Fruit fly (Drosophila melanogaster): ENCODE measurements around the gene Vha100-4.

Gene Vha100-4

DNA sequence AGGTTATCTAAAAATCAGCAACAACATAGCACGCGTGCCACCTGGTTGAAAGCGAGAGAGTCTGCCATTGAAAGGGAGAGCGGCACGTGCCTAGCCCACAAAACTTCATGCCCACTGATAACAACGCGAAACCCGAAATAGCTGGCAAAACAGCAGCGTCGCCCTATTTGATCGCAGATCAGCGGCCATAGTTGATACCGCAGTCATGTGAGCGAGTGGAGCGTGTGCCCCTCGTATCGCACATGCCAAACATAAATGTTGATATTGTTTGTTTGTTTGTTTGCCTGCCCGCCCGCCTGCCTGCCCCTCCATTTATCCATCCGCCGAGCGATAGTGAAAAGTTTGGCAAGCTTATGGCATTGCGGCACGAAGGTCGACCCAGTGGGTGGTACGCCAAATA is 43.3 kb upstream of the Vha100-4 start (continued):
- TF ChIP-seq CG11456 (GFP tag; IDR thresholded peaks at IDR 0.05) (0 out of 3 replicates have a peak, but pooled peaks have one; percentile 24), caup (GFP tag; optimal IDR thresholded peaks at IDR 0.05; ENCODE audit: severe bottlenecking) (peak; percentile 28), Lim3 (GFP tag; IDR thresholded peaks at IDR 0.05) (no peak), yki (optimal IDR thresholded peaks at IDR 0.05) (no peak), salm (tag; optimal IDR thresholded peaks at IDR 0.05) (no peak), NK7.1 (GFP tag; optimal IDR thresholded peaks at IDR 0.05) (no peak), Hey (tag; optimal IDR thresholded peaks at IDR 0.05) (peak; percentile 81), CG9727 (GFP tag; optimal IDR thresholded peaks at IDR 0.05) (no peak), bigmax (GFP tag; optimal IDR thresholded peaks at IDR 0.05) (no peak), tup (GFP tag; optimal IDR thresholded peaks at IDR 0.05) (no peak), Hmr (GFP tag; optimal IDR thresholded peaks at IDR 0.05) (peak; percentile 13), CHES-1-like (GFP tag; optimal IDR thresholded peaks at IDR 0.05) (no peak), CG15514 (GFP tag; optimal IDR thresholded peaks at IDR 0.05) (peak; percentile 8), HLHmδ (GFP tag; optimal IDR thresholded peaks at IDR 0.05) (no peak), Atf3 (GFP tag; optimal IDR thresholded peaks at IDR 0.05) (no peak), Rx (GFP tag; IDR thresholded peaks at IDR 0.05) (no peak), Dll (GFP tag; IDR thresholded peaks at IDR 0.05; ENCODE audit: partially characterized antibody) (no peak), CG17829 (tag; optimal IDR thresholded peaks at IDR 0.05) (no peak)

DNA sequence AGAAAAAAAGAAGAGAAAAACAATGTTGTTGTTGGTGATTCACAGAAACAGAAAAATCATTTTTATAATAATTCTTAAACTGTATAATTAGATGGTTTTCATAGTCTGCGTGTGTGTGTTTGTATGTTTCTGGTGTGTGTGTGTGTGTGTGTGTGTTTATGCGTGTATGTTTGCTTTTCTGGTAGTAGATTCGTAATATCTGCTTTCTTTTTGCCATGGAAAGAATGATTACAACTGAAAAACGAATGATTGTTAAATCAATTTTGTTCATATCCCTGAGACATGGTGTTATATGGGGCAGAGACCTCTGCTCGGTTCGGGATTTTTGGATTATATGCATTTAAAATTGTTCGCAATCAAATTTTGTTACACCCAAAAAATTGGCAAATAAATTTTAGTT is 33.7 kb upstream of the Vha100-4 start:
- TF ChIP-seq CG7372 (GFP tag; IDR thresholded peaks at IDR 0.05), result no peak
- TF ChIP-seq NfI (GFP tag; optimal IDR thresholded peaks at IDR 0.05), result no peak
- no peak for TF ChIP-seq ssp (GFP tag; IDR thresholded peaks at IDR 0.05)
- no peak for TF ChIP-seq CG9437 (GFP tag; optimal IDR thresholded peaks at IDR 0.05)
- no peak for TF ChIP-seq CG12299 (tag; optimal IDR thresholded peaks at IDR 0.05)
- no peak for TF ChIP-seq Sox102F (GFP tag; optimal IDR thresholded peaks at IDR 0.05)
- TF ChIP-seq wor (GFP tag; IDR thresholded peaks at IDR 0.05), result no peak
- no peak for TF ChIP-seq NK7.1 (GFP tag; optimal IDR thresholded peaks at IDR 0.05)
- no peak for TF ChIP-seq CG11504 (tag; optimal IDR thresholded peaks at IDR 0.05)
- no peak for TF ChIP-seq eve (GFP tag; optimal IDR thresholded peaks at IDR 0.05)
- no peak for TF ChIP-seq Ssrp (tag; optimal IDR thresholded peaks at IDR 0.05)
- no peak for TF ChIP-seq TFAM (GFP tag; optimal IDR thresholded peaks at IDR 0.05)
- no peak for TF ChIP-seq run (tag; optimal IDR thresholded peaks at IDR 0.05)
- TF ChIP-seq HLH54F (GFP tag; optimal IDR thresholded peaks at IDR 0.05), result no peak
- TF ChIP-seq ro (GFP tag; IDR thresholded peaks at IDR 0.05), result no peak
- no peak for TF ChIP-seq CG14667 (GFP tag; IDR thresholded peaks at IDR 0.05)
- TF ChIP-seq CG12071 (GFP tag; optimal IDR thresholded peaks at IDR 0.05), result no peak
- no peak for TF ChIP-seq CG5180 (GFP tag; optimal IDR thresholded peaks at IDR 0.05)

DNA sequence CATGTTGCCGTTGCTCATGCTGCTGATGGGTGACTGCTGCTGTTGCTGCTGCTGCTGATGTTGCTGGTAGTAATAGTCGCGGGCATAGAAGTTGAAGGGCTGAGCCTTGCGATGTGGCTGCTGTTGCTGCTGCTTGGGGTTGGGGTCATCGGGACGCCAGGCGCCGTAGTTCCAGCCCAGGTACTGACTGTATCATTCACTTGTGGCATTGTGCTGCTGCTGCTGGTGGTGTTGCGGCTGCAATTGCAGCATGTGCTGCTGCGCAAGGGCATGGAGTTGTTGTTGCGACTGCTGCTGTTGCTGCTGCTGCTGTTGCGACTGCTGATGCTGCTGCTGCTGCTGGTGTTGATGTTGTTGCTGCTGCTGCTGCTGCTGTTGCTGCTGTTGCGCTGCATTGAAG is 32.8 kb upstream of the Vha100-4 start:
- TF ChIP-seq danr (GFP tag; IDR thresholded peaks at IDR 0.05), result no peak
- no peak for TF ChIP-seq dmrt11E (tag; optimal IDR thresholded peaks at IDR 0.05)
- no peak for TF ChIP-seq CG2889 (GFP tag; IDR thresholded peaks at IDR 0.05)
- TF ChIP-seq ERR (GFP tag; optimal IDR thresholded peaks at IDR 0.05), result no peak
- no peak for TF ChIP-seq org-1 (GFP tag; optimal IDR thresholded peaks at IDR 0.05)
- no peak for TF ChIP-seq Dll (GFP tag; IDR thresholded peaks at IDR 0.05; ENCODE audit: partially characterized antibody)
- no peak for TF ChIP-seq p53 (GFP tag; optimal IDR thresholded peaks at IDR 0.05)
- no peak for TF ChIP-seq CG32532 (GFP tag; IDR thresholded peaks at IDR 0.05)
- TF ChIP-seq Dfd (GFP tag; optimal IDR thresholded peaks at IDR 0.05), result peak in 1 of 2 experiments; percentile 24
- TF ChIP-seq CG12104 (GFP tag; optimal IDR thresholded peaks at IDR 0.05), result no peak
- TF ChIP-seq wek (GFP tag; optimal IDR thresholded peaks at IDR 0.05), result no peak
- no peak for TF ChIP-seq CG1602 (GFP tag; optimal IDR thresholded peaks at IDR 0.05)
- TF ChIP-seq CG8478 (optimal IDR thresholded peaks at IDR 0.05), result peak; percentile 70
- no peak for TF ChIP-seq wor (GFP tag; IDR thresholded peaks at IDR 0.05)
- no peak for TF ChIP-seq MESR4 (GFP tag; optimal IDR thresholded peaks at IDR 0.05)
- peak; percentile 16 for TF ChIP-seq Ets65A (GFP tag)
- no peak for TF ChIP-seq CG5245 (GFP tag; optimal IDR thresholded peaks at IDR 0.05)
- peak; percentile 71 for TF ChIP-seq CG11504 (tag; optimal IDR thresholded peaks at IDR 0.05)

Measured in whole organism, embryonic.